Worm (Caenorhabditis elegans) whole organism, late embryonic: ENCODE results near the gene B0280.2.

Experiments
- F13H6.1 ChIP-seq: sonication (generic microtip); optimal IDR thresholded peaks from 2 replicates; lab custom pipeline; 2016; ENCODE audit warnings: missing genetic modification characterization, missing compliant biosample characterization
- K02D7.2 ChIP-seq: sonication (generic microtip); optimal IDR thresholded peaks from 2 replicates; lab custom pipeline; 2017; ENCODE audit warnings: mild to moderate bottlenecking, missing genetic modification characterization, missing compliant biosample characterization
- K09A11.1 ChIP-seq: sonication (generic microtip); optimal IDR thresholded peaks from 2 replicates; lab custom pipeline; 2017; ENCODE audit warnings: antibody characterized with exemption, mild to moderate bottlenecking, missing genetic modification characterization, missing compliant biosample characterization; ENCODE audit not compliant: insufficient read depth
- Y22D7AL.16 ChIP-seq: sonication (generic microtip); optimal IDR thresholded peaks from 2 replicates; lab custom pipeline; 2016; ENCODE audit warnings: missing genetic modification characterization, missing compliant biosample characterization
- ahr-1 ChIP-seq: sonication (generic microtip); optimal IDR thresholded peaks from 2 replicates; lab custom pipeline; 2016; ENCODE audit warnings: missing genetic modification characterization, missing compliant biosample characterization
- ama-1 ChIP-seq: fragments of 150-350 bp; optimal IDR thresholded peaks from 2 replicates; lab custom pipeline; 2014
- ceh-14 ChIP-seq: sonication (generic microtip); optimal IDR thresholded peaks from 2 replicates; lab custom pipeline; 2016; ENCODE audit warnings: missing genotype, missing genetic modification characterization, missing compliant biosample characterization
- ceh-18 ChIP-seq: sonication (generic microtip); optimal IDR thresholded peaks from 2 replicates; lab custom pipeline; 2016; ENCODE audit warnings: missing genetic modification characterization, missing compliant biosample characterization
- ceh-22 ChIP-seq: sonication (generic microtip); optimal IDR thresholded peaks from 2 replicates; lab custom pipeline; 2017; ENCODE audit warnings: missing biosample characterization, missing genetic modification characterization
- ceh-30 ChIP-seq: fragments of 150-350 bp; optimal IDR thresholded peaks from 2 replicates; lab custom pipeline; 2014; ENCODE audit warnings: missing biosample characterization, missing genetic modification characterization
- ceh-34 ChIP-seq: sonication (generic microtip); optimal IDR thresholded peaks from 2 replicates; lab custom pipeline; 2016; ENCODE audit warnings: mild to moderate bottlenecking, missing genetic modification characterization, missing compliant biosample characterization
- ceh-45 ChIP-seq: fragments of 200-800 bp; sonication (Bioruptor generic); IDR thresholded peaks from 2 replicates; pipeline ENCODE4 v1.3.6; 2022; ENCODE audit warnings: missing genetic modification reagents, missing genetic modification characterization, missing compliant biosample characterization
- ceh-48 ChIP-seq: sonication (generic microtip); optimal IDR thresholded peaks from 2 replicates; lab custom pipeline; 2016; ENCODE audit warnings: missing genetic modification characterization, inconsistent platforms, missing compliant biosample characterization
- ceh-6 ChIP-seq: fragments of 200-800 bp; sonication (Bioruptor generic); optimal IDR thresholded peaks from 2 replicates; lab custom pipeline; 2018; ENCODE audit warnings: mild to moderate bottlenecking, missing genetic modification characterization, missing compliant biosample characterization
- che-1 ChIP-seq: sonication (generic microtip); optimal IDR thresholded peaks from 2 replicates; lab custom pipeline; 2016; ENCODE audit warnings: mild to moderate bottlenecking, missing genetic modification characterization, missing compliant biosample characterization
- dmd-4 ChIP-seq: sonication (generic microtip); optimal IDR thresholded peaks from 2 replicates; lab custom pipeline; 2016; ENCODE audit warnings: borderline replicate concordance, missing genetic modification characterization, missing compliant biosample characterization
- dve-1 ChIP-seq: sonication (generic microtip); optimal IDR thresholded peaks from 2 replicates; lab custom pipeline; 2017; ENCODE audit warnings: antibody characterized with exemption, mild to moderate bottlenecking, missing genetic modification characterization, missing compliant biosample characterization
- ets-4 ChIP-seq: sonication (generic microtip); optimal IDR thresholded peaks from 2 replicates; lab custom pipeline; 2016; ENCODE audit warnings: missing genetic modification characterization, missing compliant biosample characterization
- eyg-1 ChIP-seq: sonication (generic microtip); optimal IDR thresholded peaks from 2 replicates; lab custom pipeline; 2016; ENCODE audit warnings: missing genotype, missing genetic modification characterization, missing compliant biosample characterization
- fax-1 ChIP-seq: sonication (generic microtip); optimal IDR thresholded peaks from 2 replicates; lab custom pipeline; 2016; ENCODE audit warnings: missing genotype, missing genetic modification characterization, missing compliant biosample characterization
- fkh-10 ChIP-seq: fragments of 150-350 bp; optimal IDR thresholded peaks from 2 replicates; lab custom pipeline; 2014; ENCODE audit warnings: missing biosample characterization, missing genetic modification reagents, missing genetic modification characterization
- fkh-6 ChIP-seq: sonication (generic microtip); optimal IDR thresholded peaks from 2 replicates; lab custom pipeline; 2016; ENCODE audit warnings: missing genetic modification characterization, missing compliant biosample characterization
- hlh-13 ChIP-seq: fragments of 200-800 bp; sonication (Bioruptor generic); optimal IDR thresholded peaks from 2 replicates; lab custom pipeline; 2018; ENCODE audit warnings: mild to moderate bottlenecking, missing genetic modification characterization, missing compliant biosample characterization
- hlh-30 ChIP-seq: sonication (generic microtip); optimal IDR thresholded peaks from 2 replicates; lab custom pipeline; 2017; ENCODE audit warnings: antibody characterized with exemption, missing genetic modification characterization, missing compliant biosample characterization; ENCODE audit not compliant: insufficient read depth
- hlh-6 ChIP-seq: sonication (generic microtip); optimal IDR thresholded peaks from 2 replicates; lab custom pipeline; 2016; ENCODE audit warnings: missing genotype, missing genetic modification characterization, missing compliant biosample characterization
- lim-6 ChIP-seq: sonication (generic microtip); optimal IDR thresholded peaks from 2 replicates; lab custom pipeline; 2016; ENCODE audit warnings: missing genetic modification characterization, missing compliant biosample characterization
- madf-2 ChIP-seq: sonication (generic microtip); optimal IDR thresholded peaks from 2 replicates; lab custom pipeline; 2017; ENCODE audit warnings: missing genetic modification characterization, missing compliant biosample characterization
- mec-3 ChIP-seq: sonication (generic microtip); optimal IDR thresholded peaks from 2 replicates; lab custom pipeline; 2016; ENCODE audit warnings: borderline replicate concordance, missing genetic modification characterization, missing compliant biosample characterization
- nfya-1 ChIP-seq: sonication (generic microtip); optimal IDR thresholded peaks from 2 replicates; lab custom pipeline; 2017; ENCODE audit warnings: missing genetic modification characterization, mild to moderate bottlenecking, missing compliant biosample characterization, antibody characterized with exemption, moderate library complexity
- nhr-11 ChIP-seq: fragments of 150-350 bp; optimal IDR thresholded peaks from 2 replicates; lab custom pipeline; 2014; ENCODE audit warnings: missing biosample characterization, missing genetic modification characterization
- nhr-232 ChIP-seq: sonication (generic microtip); optimal IDR thresholded peaks from 2 replicates; lab custom pipeline; 2016; ENCODE audit warnings: missing genetic modification characterization, missing compliant biosample characterization
- pag-3 ChIP-seq: sonication (generic microtip); optimal IDR thresholded peaks from 2 replicates; lab custom pipeline; 2016; ENCODE audit warnings: missing compliant biosample characterization, missing genetic modification characterization, borderline replicate concordance
- pat-9 ChIP-seq: fragments of 200-800 bp; sonication (Bioruptor generic); optimal IDR thresholded peaks from 2 replicates; lab custom pipeline; 2018; ENCODE audit warnings: mild to moderate bottlenecking, missing genetic modification characterization, moderate library complexity, missing compliant biosample characterization
- pax-1 ChIP-seq: fragments of 150-350 bp; optimal IDR thresholded peaks from 2 replicates; lab custom pipeline; 2014; ENCODE audit warnings: missing biosample characterization, missing genetic modification characterization
- pha-4 ChIP-seq: fragments of 150-350 bp; optimal IDR thresholded peaks from 2 replicates; lab custom pipeline; 2018; ENCODE audit warnings: missing biosample characterization, missing genetic modification reagents, missing genetic modification characterization
- pros-1 ChIP-seq: fragments of 150-350 bp; optimal IDR thresholded peaks from 2 replicates; lab custom pipeline; 2014; ENCODE audit warnings: missing biosample characterization, missing genetic modification reagents, missing genetic modification characterization
- sdc-2 ChIP-seq: sonication (generic microtip); optimal IDR thresholded peaks from 2 replicates; lab custom pipeline; 2016; ENCODE audit warnings: missing genotype, missing genetic modification characterization, missing compliant biosample characterization
- sox-2 ChIP-seq: fragments of 200-800 bp; sonication (Bioruptor generic); IDR thresholded peaks from 2 replicates; pipeline ENCODE4 v1.3.6; 2022; ENCODE audit warnings: missing genetic modification reagents, missing genetic modification characterization, missing compliant biosample characterization
- zip-5 ChIP-seq: sonication (generic microtip); optimal IDR thresholded peaks from 2 replicates; lab custom pipeline; 2016; ENCODE audit warnings: missing genetic modification characterization, missing compliant biosample characterization
- ztf-16 ChIP-seq: sonication (generic microtip); optimal IDR thresholded peaks from 2 replicates; lab custom pipeline; 2017; ENCODE audit warnings: missing genetic modification characterization, missing compliant biosample characterization

Gene B0280.2

DNA sequence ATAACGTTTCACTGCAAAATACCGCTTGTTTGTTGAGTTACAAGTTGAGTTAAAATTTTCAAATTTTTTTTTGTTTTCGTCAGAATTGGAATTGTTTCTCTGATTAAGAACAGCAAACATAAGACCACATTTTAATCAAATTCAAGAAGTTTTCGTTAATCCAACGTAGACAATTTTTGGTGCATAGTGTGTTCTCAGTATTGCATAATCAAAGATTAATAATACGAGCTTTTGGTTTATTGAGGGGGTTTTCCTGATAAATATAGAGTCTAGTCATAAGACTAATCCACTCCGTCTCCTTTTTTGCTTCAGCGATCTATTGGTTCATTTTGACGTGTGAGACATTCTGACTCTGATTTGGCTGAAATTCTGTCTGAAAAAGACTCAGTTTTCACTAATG is 29.3 kb upstream of the B0280.2 start, which contains the start of gene nhr-9:
Gene nhr-9, plus strand, starts transcription at position 307 of the 400 bp plus-strand sequence.
- TF ChIP-seq hlh-30 (tag; lab: Kevin White, UChicago) (no peak), nhr-11 (tag; lab: Kevin White, UChicago) (no peak), ceh-30 (tag; lab: Kevin White, UChicago) (no peak), ceh-6 (GFP tag; lab: Kevin White, UChicago) (no peak), fax-1 (no peak), K02D7.2 (no peak), fkh-10 (GFP tag; lab: Kevin White, UChicago) (no peak), ets-4 (tag; lab: Kevin White, UChicago) (no peak), ceh-22 (tag; lab: Kevin White, UChicago) (no peak), eyg-1 (no peak), hlh-6 (no peak), madf-2 (tag; lab: Kevin White, UChicago) (no peak), ceh-45 (GFP tag; lab: Robert Waterston, UW) (no peak), K09A11.1 (tag; lab: Kevin White, UChicago) (no peak), ceh-48 (tag; lab: Kevin White, UChicago) (no peak)

DNA sequence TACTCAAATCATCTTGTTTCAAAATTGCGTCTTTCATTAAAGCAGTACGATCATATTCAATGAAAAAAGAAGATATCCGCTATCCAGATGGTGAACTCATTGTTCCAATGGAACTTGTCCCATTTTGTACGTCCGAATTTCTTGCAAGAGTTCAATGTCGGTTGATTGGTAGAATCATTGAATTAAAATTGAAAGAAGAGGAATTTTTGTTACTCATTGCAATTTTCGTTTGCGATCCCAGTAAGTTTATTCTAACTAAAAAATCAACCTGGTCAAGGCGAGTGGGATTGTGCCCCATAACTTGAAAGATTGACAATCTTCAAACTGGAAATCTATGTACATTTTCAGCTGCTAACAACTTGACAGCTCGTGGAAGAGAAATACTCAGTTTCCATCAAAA is 28.0 kb upstream of the B0280.2 start:
- TF ChIP-seq che-1 (tag; lab: Kevin White, UChicago) (no peak), ceh-18 (tag; lab: Kevin White, UChicago) (no peak), dmd-4 (no peak), ama-1 (no peak), lim-6 (tag; lab: Kevin White, UChicago) (no peak), pha-4 (tag; lab: Kevin White, UChicago) (no peak), ceh-14 (no peak), ceh-22 (tag; lab: Kevin White, UChicago) (no peak), nhr-232 (tag; lab: Kevin White, UChicago) (no peak), pros-1 (tag; lab: Kevin White, UChicago) (no peak), ceh-34 (tag; lab: Kevin White, UChicago) (no peak), ztf-16 (tag; lab: Kevin White, UChicago) (no peak), mec-3 (tag; lab: Kevin White, UChicago) (no peak), dve-1 (no peak), hlh-13 (GFP tag; lab: Kevin White, UChicago) (no peak), ceh-30 (tag; lab: Kevin White, UChicago) (no peak), ceh-6 (GFP tag; lab: Kevin White, UChicago) (no peak), ceh-45 (GFP tag; lab: Robert Waterston, UW) (no peak), zip-5 (tag; lab: Kevin White, UChicago) (no peak), Y22D7AL.16 (no peak)

DNA sequence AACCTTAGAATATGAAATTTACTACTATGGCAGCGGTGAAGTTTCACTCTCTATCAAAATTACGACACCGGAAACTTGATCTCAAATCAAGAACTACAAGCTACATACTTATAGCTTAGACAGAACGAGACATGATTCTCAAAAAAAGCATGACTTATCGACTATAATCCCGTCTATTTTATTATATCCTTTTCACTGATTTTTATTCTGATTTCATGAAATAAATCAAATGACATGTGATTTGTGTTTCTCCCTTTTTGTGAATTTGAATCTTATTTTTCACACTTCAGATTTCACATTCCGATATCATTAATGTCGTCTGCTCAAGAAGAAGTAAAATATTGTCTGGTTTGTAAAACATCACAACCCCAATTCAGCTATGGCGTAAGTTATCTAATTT is 24.5 kb upstream of the B0280.2 start, which contains the start of gene ZK418.11:
Gene ZK418.11, plus strand, starts transcription at position 289 of the 400 bp plus-strand sequence.
- no peak for TF ChIP-seq fkh-6 (tag; lab: Kevin White, UChicago)
- no peak for TF ChIP-seq pha-4 (tag; lab: Kevin White, UChicago)
- TF ChIP-seq nfya-1 (tag; lab: Kevin White, UChicago), result no peak
- no peak for TF ChIP-seq pax-1
- TF ChIP-seq pat-9 (tag; lab: Kevin White, UChicago), result no peak
- no peak for TF ChIP-seq zip-5 (tag; lab: Kevin White, UChicago)
- no peak for TF ChIP-seq ceh-22 (tag; lab: Kevin White, UChicago)
- no peak for TF ChIP-seq ahr-1
- no peak for TF ChIP-seq pros-1 (tag; lab: Kevin White, UChicago)

DNA sequence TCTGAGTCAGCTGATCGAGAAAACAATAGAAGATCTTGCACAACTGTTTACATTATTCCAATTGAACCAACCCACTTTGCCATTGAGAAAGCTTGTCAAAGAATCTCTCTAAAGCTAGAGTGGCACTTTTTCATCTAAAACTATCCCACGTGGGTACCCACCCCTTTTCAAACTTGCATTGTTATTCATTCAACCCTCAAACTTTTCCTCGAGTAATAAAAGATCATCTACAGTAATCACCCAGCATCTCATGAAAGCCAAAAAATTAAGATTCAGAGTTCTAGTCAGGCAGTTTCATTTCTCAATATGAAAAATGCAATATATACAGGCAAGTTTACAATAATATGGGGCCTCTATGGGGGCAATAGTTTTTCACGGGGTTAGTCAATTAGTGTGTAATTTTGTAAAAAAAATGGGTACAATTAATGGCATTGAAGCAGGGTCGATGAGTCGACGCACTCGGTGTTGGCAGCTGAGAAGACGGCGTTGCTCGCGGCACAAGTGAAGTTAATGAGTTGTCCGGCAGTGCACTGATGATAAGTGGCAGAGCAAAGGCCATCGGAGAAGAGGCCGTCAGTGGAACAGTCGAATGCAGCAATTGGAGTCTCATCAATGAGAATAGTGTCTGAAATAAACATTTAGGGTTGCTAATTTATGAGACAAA is 22.5 kb upstream of the B0280.2 start:
- no peak for TF ChIP-seq sox-2
- no peak for TF ChIP-seq ceh-6 (GFP tag; lab: Kevin White, UChicago)
- no peak for TF ChIP-seq ceh-34 (tag; lab: Kevin White, UChicago)
- TF ChIP-seq zip-5 (tag; lab: Kevin White, UChicago), result no peak
- TF ChIP-seq sdc-2, result no peak
- TF ChIP-seq ceh-45 (GFP tag; lab: Robert Waterston, UW), result no peak
- TF ChIP-seq hlh-6, result no peak
- TF ChIP-seq pag-3 (tag; lab: Kevin White, UChicago), result no peak
- no peak for TF ChIP-seq F13H6.1 (tag; lab: Kevin White, UChicago)
